Worm (Caenorhabditis elegans) whole organism, L4/young adult: ENCODE results near the gene tftc-3.

Experiments
- W03F9.2 ChIP-seq: fragments of 150-350 bp; optimal IDR thresholded peaks from 2 replicates; lab custom pipeline; 2014; ENCODE audit warnings: missing biosample characterization, missing genetic modification characterization
- dao-5 ChIP-seq: sonication (generic microtip); optimal IDR thresholded peaks from 2 replicates; lab custom pipeline; 2016; ENCODE audit warnings: missing genotype, missing genetic modification characterization, moderate library complexity, missing compliant biosample characterization
- him-1 ChIP-seq: sonication (generic microtip); optimal IDR thresholded peaks from 2 replicates; lab custom pipeline; 2016; ENCODE audit warnings: missing genotype, missing genetic modification reagents, missing genetic modification characterization, missing compliant biosample characterization

- TF ChIP-seq him-1 (no peak), W03F9.2 (tag; lab: Kevin White, UChicago) (no peak), dao-5 (no peak)
Measured at ce11 chrV:10203435-10204009, 6.6 kb downstream of the tftc-3 start, which contains the start of gene chpf-1.
